Worm (Caenorhabditis elegans) whole organism, early embryonic: ENCODE measurements around the gene B0273.115.

Experiments used
- B0310.2 ChIP-seq: sonication (generic microtip); optimal IDR thresholded peaks from 2 replicates; lab custom pipeline; 2016; ENCODE audit warnings: mild to moderate bottlenecking, missing genetic modification characterization, missing compliant biosample characterization
- F13C5.2 ChIP-seq: sonication (generic microtip); optimal IDR thresholded peaks from 2 replicates; lab custom pipeline; 2017; ENCODE audit warnings: mild to moderate bottlenecking, missing genetic modification characterization, inconsistent platforms, missing compliant biosample characterization
- aly-1 ChIP-seq: sonication (generic microtip); optimal IDR thresholded peaks from 2 replicates; lab custom pipeline; 2016; ENCODE audit warnings: missing genetic modification characterization, missing compliant biosample characterization
- ama-1 ChIP-seq: fragments of 150-350 bp; optimal IDR thresholded peaks from 2 replicates; lab custom pipeline; 2014
- ceh-13 ChIP-seq: fragments of 200-800 bp; sonication (Bioruptor generic); optimal IDR thresholded peaks from 2 replicates; lab custom pipeline; 2018; ENCODE audit warnings: mild to moderate bottlenecking, missing genetic modification characterization, missing compliant biosample characterization
- ceh-36 ChIP-seq: sonication (generic microtip); optimal IDR thresholded peaks from 2 replicates; lab custom pipeline; 2016; ENCODE audit warnings: missing genetic modification characterization, inconsistent platforms, missing compliant biosample characterization
- ets-7 ChIP-seq: sonication (generic microtip); optimal IDR thresholded peaks from 2 replicates; lab custom pipeline; 2016; ENCODE audit warnings: missing genotype, missing genetic modification characterization, missing compliant biosample characterization
- flt-1 ChIP-seq: fragments of 200-800 bp; sonication (Bioruptor generic); IDR thresholded peaks from 2 replicates; pipeline ENCODE4 v1.3.6; 2022; ENCODE audit warnings: missing genetic modification characterization, missing compliant biosample characterization
- hmbx-1 ChIP-seq: sonication (generic microtip); optimal IDR thresholded peaks from 2 replicates; lab custom pipeline; 2016; ENCODE audit warnings: mild to moderate bottlenecking, missing genetic modification characterization, missing compliant biosample characterization
- hmg-4 ChIP-seq: fragments of 200-800 bp; sonication (Bioruptor generic); optimal IDR thresholded peaks from 2 replicates; lab custom pipeline; 2018; ENCODE audit warnings: mild to moderate bottlenecking, missing genetic modification characterization, missing compliant biosample characterization
- hnd-1 ChIP-seq: sonication (generic microtip); optimal IDR thresholded peaks from 2 replicates; lab custom pipeline; 2016; ENCODE audit warnings: missing genetic modification characterization, missing compliant biosample characterization
- pes-1 ChIP-seq: fragments of 200-800 bp; sonication (Bioruptor generic); IDR thresholded peaks from 2 replicates; pipeline ENCODE4 v1.3.6; 2022; ENCODE audit warnings: missing genetic modification reagents, missing genetic modification characterization, missing compliant biosample characterization
- scrt-1 ChIP-seq: fragments of 200-800 bp; sonication (Bioruptor generic); IDR thresholded peaks from 2 replicates; pipeline ENCODE4 v1.3.6; 2022; ENCODE audit warnings: missing genetic modification characterization, missing compliant biosample characterization
- sea-1 ChIP-seq: fragments of 200-800 bp; sonication (Bioruptor generic); conservative IDR thresholded peaks from 2 replicates; pipeline ENCODE4 v1.3.6; 2022; ENCODE audit warnings: missing genetic modification characterization, missing compliant biosample characterization
- tbx-11 ChIP-seq: fragments of 200-800 bp; sonication (Bioruptor generic); IDR thresholded peaks from 2 replicates; pipeline ENCODE4 v1.3.6; 2022; ENCODE audit warnings: missing genetic modification characterization, missing compliant biosample characterization
- tbx-37 ChIP-seq: fragments of 200-800 bp; sonication (Bioruptor generic); conservative IDR thresholded peaks from 2 replicates; pipeline ENCODE4 v1.3.6; 2022; ENCODE audit warnings: missing genetic modification reagents, missing genetic modification characterization, missing compliant biosample characterization
- tra-4 ChIP-seq: sonication (generic microtip); optimal IDR thresholded peaks from 2 replicates; lab custom pipeline; 2017; ENCODE audit warnings: missing genetic modification characterization, missing compliant biosample characterization

Gene B0273.115

DNA sequence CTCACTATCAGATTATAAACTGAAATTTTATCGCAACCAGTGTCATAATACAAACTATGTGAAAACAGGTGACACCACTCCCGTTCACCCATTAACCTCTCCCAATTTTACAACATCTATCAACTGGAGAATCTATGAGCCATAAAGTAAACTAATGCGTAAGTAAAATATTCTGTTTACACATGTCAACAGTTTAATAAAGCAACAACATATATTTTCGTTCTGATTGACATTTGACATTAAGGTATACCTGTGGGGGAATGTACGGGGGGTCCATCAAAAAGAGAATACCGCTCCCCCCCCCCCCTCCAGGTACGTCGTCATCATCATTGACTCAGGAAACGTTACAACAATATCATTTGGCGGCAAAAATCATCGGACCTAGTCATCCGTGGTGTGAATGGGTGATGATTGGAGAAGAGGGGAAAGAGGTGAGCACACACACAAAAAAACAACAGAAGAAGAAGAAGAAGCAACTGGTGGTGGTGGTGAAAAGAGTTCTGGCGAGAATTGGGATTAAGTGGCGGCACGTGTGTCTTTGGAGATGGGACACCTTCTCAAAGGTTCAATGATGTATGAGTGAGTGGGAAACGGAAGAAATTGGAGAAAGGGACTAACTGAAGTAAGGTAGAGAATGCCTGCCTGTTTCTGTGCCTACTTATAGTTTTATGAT is 35.9 kb upstream of the B0273.115 start:
- TF ChIP-seq scrt-1 (GFP tag; lab: Robert Waterston, UW): no peak
- TF ChIP-seq pes-1 (GFP tag; lab: Robert Waterston, UW): no peak
- no peak for TF ChIP-seq tra-4 (tag; lab: Kevin White, UChicago)
- no peak for TF ChIP-seq F13C5.2
- TF ChIP-seq hmbx-1 (tag; lab: Kevin White, UChicago): no peak
- no peak for TF ChIP-seq B0310.2 (tag; lab: Kevin White, UChicago)
- TF ChIP-seq tbx-11 (GFP tag; lab: Robert Waterston, UW): no peak
- no peak for TF ChIP-seq tbx-37 (GFP tag; lab: Robert Waterston, UW)
- TF ChIP-seq ceh-13 (GFP tag; lab: Kevin White, UChicago): no peak
- no peak for TF ChIP-seq ama-1
- no peak for TF ChIP-seq hmg-4 (GFP tag; lab: Kevin White, UChicago)
- no peak for TF ChIP-seq hnd-1 (tag; lab: Kevin White, UChicago)
- TF ChIP-seq ceh-36: no peak
- no peak for TF ChIP-seq aly-1
- no peak for TF ChIP-seq flt-1 (GFP tag; lab: Robert Waterston, UW)
- no peak for TF ChIP-seq ets-7 (tag; lab: Kevin White, UChicago)
- TF ChIP-seq sea-1 (GFP tag; lab: Robert Waterston, UW): no peak

DNA sequence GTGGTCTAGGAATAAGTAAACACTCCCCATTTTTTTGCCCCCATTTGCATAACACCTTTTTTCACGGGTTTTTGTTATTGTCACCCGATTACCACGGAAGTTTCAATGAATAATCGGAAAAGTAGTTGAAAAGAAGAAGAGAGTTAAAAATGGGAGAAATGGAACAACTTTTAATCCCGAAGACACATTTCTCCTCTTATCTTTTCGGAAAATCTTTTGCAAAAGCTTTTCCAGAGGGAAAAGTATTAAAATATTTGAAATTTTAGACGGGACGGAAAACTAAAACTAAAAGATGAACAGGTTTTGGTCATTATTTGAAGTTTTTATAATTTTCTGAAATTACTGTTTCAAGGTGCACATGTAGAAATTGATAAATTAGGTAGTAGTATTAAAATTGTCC is 28.1 kb upstream of the B0273.115 start:
- no peak for TF ChIP-seq hmbx-1 (tag; lab: Kevin White, UChicago)
- TF ChIP-seq ets-7 (tag; lab: Kevin White, UChicago): no peak
- TF ChIP-seq tra-4 (tag; lab: Kevin White, UChicago): no peak
- no peak for TF ChIP-seq F13C5.2
- no peak for TF ChIP-seq ama-1
- no peak for TF ChIP-seq tbx-37 (GFP tag; lab: Robert Waterston, UW)
- no peak for TF ChIP-seq tbx-11 (GFP tag; lab: Robert Waterston, UW)
- TF ChIP-seq sea-1 (GFP tag; lab: Robert Waterston, UW): no peak
- no peak for TF ChIP-seq hnd-1 (tag; lab: Kevin White, UChicago)
- TF ChIP-seq aly-1: no peak
- TF ChIP-seq B0310.2 (tag; lab: Kevin White, UChicago): no peak
- no peak for TF ChIP-seq scrt-1 (GFP tag; lab: Robert Waterston, UW)
- no peak for TF ChIP-seq pes-1 (GFP tag; lab: Robert Waterston, UW)
- TF ChIP-seq hmg-4 (GFP tag; lab: Kevin White, UChicago): no peak

DNA sequence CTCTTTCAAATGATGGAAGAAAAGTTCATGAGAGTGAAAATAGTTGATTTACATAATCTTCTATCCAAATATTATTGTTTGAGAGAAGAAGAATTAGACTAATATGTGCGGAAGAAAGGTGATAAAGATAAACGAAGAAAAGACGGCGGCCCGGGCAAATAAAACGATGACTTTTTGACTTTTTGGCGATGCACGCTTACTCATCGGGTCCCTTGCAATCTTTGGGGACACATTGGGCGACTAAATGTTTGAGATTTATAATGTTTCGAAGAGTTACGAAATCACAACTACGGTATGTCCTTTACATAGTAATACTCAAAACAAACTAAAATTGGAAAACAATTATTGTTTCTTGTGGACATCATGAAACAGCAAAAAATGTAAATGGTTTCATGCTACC is 23.8 kb upstream of the B0273.115 start:
- TF ChIP-seq hmg-4 (GFP tag; lab: Kevin White, UChicago) (no peak), B0310.2 (tag; lab: Kevin White, UChicago) (no peak)

DNA sequence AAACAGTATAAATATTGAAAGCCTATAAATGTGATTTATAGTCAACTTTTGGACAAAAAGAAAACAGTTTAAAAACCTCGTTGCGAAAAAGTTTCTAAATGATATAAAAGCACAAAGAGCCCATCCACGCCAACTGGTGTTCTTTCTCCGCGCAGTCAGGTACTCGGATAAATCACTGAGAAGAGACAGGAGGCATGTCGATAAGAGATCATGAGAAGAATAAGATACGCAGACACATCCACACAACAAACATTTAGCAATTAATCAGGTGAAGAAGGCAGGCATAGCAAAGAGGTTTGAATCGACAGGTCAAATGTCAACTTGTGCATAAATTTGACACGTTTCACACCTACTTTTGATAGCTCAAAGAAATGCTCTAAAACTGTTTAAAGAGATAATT is 16.8 kb upstream of the B0273.115 start:
- TF ChIP-seq tbx-37 (GFP tag; lab: Robert Waterston, UW) (no peak), aly-1 (no peak), ets-7 (tag; lab: Kevin White, UChicago) (no peak), B0310.2 (tag; lab: Kevin White, UChicago) (no peak), hmbx-1 (tag; lab: Kevin White, UChicago) (no peak), tra-4 (tag; lab: Kevin White, UChicago) (no peak), ama-1 (no peak), sea-1 (GFP tag; lab: Robert Waterston, UW) (no peak), tbx-11 (GFP tag; lab: Robert Waterston, UW) (no peak), scrt-1 (GFP tag; lab: Robert Waterston, UW) (no peak), pes-1 (GFP tag; lab: Robert Waterston, UW) (no peak), ceh-36 (no peak), ceh-13 (GFP tag; lab: Kevin White, UChicago) (no peak), F13C5.2 (no peak), hnd-1 (tag; lab: Kevin White, UChicago) (no peak), flt-1 (GFP tag; lab: Robert Waterston, UW) (no peak), hmg-4 (GFP tag; lab: Kevin White, UChicago) (no peak)

DNA sequence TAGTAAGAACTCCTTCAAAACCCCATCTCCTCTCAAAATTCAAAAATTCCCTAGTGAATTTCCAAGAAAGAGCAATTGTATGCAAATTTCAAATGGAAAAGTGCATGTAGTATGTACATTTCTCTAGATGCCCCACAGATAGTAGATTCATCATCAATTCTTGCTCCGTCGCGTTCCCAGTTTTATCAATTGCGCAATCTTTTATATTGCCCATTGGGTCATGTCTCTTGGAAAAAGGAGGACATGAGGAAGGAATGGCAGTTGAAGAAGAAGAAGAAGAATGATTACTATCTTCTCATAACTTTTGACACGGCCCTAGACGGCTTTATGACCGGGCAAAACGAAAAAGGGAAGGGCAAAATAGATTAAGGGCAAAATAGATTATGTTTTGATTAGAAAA is 15.7 kb upstream of the B0273.115 start:
- no peak for TF ChIP-seq B0310.2 (tag; lab: Kevin White, UChicago)
- TF ChIP-seq hmg-4 (GFP tag; lab: Kevin White, UChicago): no peak
- TF ChIP-seq aly-1: no peak
- no peak for TF ChIP-seq ceh-36
- no peak for TF ChIP-seq ets-7 (tag; lab: Kevin White, UChicago)
- TF ChIP-seq F13C5.2: no peak
- no peak for TF ChIP-seq hnd-1 (tag; lab: Kevin White, UChicago)
- no peak for TF ChIP-seq flt-1 (GFP tag; lab: Robert Waterston, UW)
- no peak for TF ChIP-seq tbx-11 (GFP tag; lab: Robert Waterston, UW)
- no peak for TF ChIP-seq tra-4 (tag; lab: Kevin White, UChicago)
- TF ChIP-seq hmbx-1 (tag; lab: Kevin White, UChicago): no peak
- TF ChIP-seq scrt-1 (GFP tag; lab: Robert Waterston, UW): no peak
- no peak for TF ChIP-seq ama-1
- no peak for TF ChIP-seq sea-1 (GFP tag; lab: Robert Waterston, UW)
- TF ChIP-seq ceh-13 (GFP tag; lab: Kevin White, UChicago): no peak
- TF ChIP-seq tbx-37 (GFP tag; lab: Robert Waterston, UW): no peak
- no peak for TF ChIP-seq pes-1 (GFP tag; lab: Robert Waterston, UW)

DNA sequence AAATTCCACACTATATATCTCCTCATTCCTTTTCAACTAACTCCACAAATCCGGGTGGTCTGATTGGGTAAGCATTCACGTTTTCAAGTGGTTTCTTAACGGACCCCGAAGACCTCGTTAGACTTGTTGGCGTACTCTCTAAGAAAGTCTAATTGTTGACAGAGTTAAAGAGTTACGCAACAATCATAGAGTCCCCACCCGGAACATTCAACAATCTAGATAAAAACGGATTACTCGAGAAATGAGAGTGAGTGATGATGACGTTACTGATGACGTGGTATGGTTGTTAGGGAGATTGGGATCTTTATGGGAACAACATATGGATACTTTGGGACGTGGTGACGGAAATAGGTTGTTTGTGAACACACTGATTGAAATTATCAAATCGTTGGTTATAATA is 11.7 kb upstream of the B0273.115 start:
- no peak for TF ChIP-seq pes-1 (GFP tag; lab: Robert Waterston, UW)
- no peak for TF ChIP-seq ceh-13 (GFP tag; lab: Kevin White, UChicago)
- TF ChIP-seq tbx-11 (GFP tag; lab: Robert Waterston, UW): no peak
- no peak for TF ChIP-seq F13C5.2

DNA sequence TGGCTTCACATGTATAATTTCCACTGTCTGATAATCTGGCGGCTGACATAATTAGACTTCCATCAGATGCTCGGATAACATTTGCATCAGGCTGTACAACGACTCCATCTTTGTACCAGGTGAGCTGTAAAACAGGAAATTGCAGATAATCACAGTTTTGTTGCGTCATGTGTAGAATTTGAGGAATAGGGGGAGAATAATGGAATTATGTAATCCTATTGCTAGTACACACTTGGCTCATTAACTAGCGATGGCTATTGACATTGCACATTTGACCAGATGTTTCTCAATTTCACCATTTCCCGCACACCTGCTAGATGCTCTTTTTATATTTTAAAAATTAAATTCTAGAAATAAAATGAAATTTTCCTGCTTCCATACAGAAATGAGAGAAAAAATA is 10.5 kb upstream of the B0273.115 start:
- TF ChIP-seq tbx-37 (GFP tag; lab: Robert Waterston, UW): no peak
